Worm (Caenorhabditis elegans): ENCODE results near the gene znfx-1.

ce11 chrII:9254187-9254586 is 40.7 kb downstream of the znfx-1 start, which contains the start of gene nlp-82:
- no peak for TF ChIP-seq R02D3.7 (tag; optimal IDR thresholded peaks at IDR 0.05)
- no peak for TF ChIP-seq ztf-11 (tag; optimal IDR thresholded peaks at IDR 0.05)
- no peak for TF ChIP-seq zfp-2 (tag; optimal IDR thresholded peaks at IDR 0.05)
- no peak for TF ChIP-seq snpc-4 (tag; optimal IDR thresholded peaks at IDR 0.05)
- no peak for TF ChIP-seq cey-2 (tag; optimal IDR thresholded peaks at IDR 0.05; ENCODE audit: borderline replicate concordance, insufficient read depth)
- TF ChIP-seq nhr-48 (tag; optimal IDR thresholded peaks at IDR 0.05): no peak
- TF ChIP-seq lir-3 (tag; optimal IDR thresholded peaks at IDR 0.05): no peak
- no peak for TF ChIP-seq lin-39 (tag; optimal IDR thresholded peaks at IDR 0.05)

Data from whole organism, L4 larva.